Worm (Caenorhabditis elegans): ENCODE measurements around the gene C09B9.1.
"Not testable (repeated sequence)": the region's sequence is repeated elsewhere in the genome, so short reads cannot be mapped to it uniquely, and the experiment has no call there.

DNA sequence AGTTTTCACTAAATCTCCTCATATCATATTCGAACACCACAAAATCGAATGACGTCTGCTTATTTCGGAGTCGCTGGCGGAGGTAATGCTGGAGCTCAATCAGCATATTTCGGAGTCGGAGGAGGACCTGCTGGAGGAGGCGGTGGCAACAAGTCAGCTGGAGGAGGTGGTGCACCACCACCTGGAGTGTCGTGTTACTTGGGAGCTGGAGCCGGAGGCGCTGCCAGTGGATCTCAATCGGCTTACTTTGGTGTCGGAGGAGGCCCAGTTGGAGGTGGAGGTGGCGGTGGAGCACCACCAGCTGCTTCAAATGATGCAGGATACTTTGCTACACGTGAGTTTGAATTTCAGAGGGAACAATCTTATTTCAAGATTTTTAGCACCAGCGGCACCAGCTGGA is 21.1 kb upstream of the C09B9.1 start, which contains the start of gene ssq-4:
- not testable (repeated sequence) for TF ChIP-seq ama-1 (optimal IDR thresholded peaks at IDR 0.05); tbx-37 (GFP tag; conservative IDR thresholded peaks at IDR 0.05); B0310.2 (tag; optimal IDR thresholded peaks at IDR 0.05); flt-1 (GFP tag; IDR thresholded peaks at IDR 0.05); ceh-13 (GFP tag; optimal IDR thresholded peaks at IDR 0.05); hnd-1 (tag; optimal IDR thresholded peaks at IDR 0.05); sea-1 (GFP tag; conservative IDR thresholded peaks at IDR 0.05); tra-4 (tag; optimal IDR thresholded peaks at IDR 0.05)

Measured in whole organism, early embryonic.